Worm (Caenorhabditis elegans): Measurements from ENCODE around the gene art-1.

- no peak for TF ChIP-seq ets-4 (tag; optimal IDR thresholded peaks at IDR 0.05)
- TF ChIP-seq unc-42 (tag; optimal IDR thresholded peaks at IDR 0.05): peak; percentile 67
- TF ChIP-seq dmd-4 (tag; optimal IDR thresholded peaks at IDR 0.05; ENCODE audit: borderline replicate concordance): no peak
- TF ChIP-seq pha-4 (tag; optimal IDR thresholded peaks at IDR 0.05): no peak
- no peak for TF ChIP-seq hlh-13 (GFP tag; optimal IDR thresholded peaks at IDR 0.05)
- no peak for TF ChIP-seq ceh-22 (tag; optimal IDR thresholded peaks at IDR 0.05)
- no peak for TF ChIP-seq unc-55 (GFP tag; optimal IDR thresholded peaks at IDR 0.05)
- TF ChIP-seq nfya-1 (tag; optimal IDR thresholded peaks at IDR 0.05): peak; percentile 1
Observed at ce11 chrII:6940726-6941230, 31.3 kb downstream of the art-1 start.
